Fruit fly (Drosophila melanogaster): ENCODE results near the gene CG17122.

Gene CG17122

DNA sequence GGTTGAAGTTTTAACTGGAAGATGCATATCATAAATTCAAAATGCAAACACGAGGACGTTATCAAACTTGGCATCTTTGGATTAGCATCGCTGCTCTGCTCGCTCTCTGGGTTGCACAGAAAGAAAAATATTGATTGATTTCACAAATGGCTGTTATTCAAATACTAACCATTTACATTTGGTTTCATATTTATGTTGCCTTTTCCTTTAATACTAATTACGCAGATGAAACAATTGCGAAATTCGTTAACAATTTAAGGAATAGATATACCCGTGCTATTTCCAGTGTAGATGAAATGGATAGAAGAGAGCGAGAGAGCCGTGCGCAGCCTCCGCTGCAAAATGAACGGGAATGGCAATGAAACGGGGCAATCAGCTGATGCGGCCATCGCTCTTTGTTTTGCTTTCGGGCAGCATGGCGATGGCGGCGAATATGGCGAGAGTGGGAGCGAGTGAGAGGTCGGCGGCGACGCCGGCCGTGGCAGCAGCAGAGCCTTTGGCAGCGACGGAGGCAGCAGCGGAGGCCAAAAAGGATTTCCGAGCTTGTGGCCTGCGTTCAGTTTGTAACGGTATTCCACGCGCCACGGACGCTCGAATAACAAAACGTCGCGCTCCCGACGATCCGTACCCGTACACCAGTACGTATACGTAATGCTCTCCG, 27.5 kb downstream of the CG17122 start, which contains the start of gene rdgC (continued):
- TF ChIP-seq aop (GFP tag; IDR thresholded peaks at IDR 0.05) (peak; percentile 78), zfh2 (GFP tag; optimal IDR thresholded peaks at IDR 0.05) (peak; percentile 93), corto (GFP tag; optimal IDR thresholded peaks at IDR 0.05) (peak; percentile 19), Ets65A (GFP tag) (peak; percentile 99), CG17359 (tag; optimal IDR thresholded peaks at IDR 0.05) (peak; percentile 98), CrebB (tag; optimal IDR thresholded peaks at IDR 0.05) (peak; percentile 95), CG11504 (tag; optimal IDR thresholded peaks at IDR 0.05) (peak; percentile 96), CG10209 (GFP tag; optimal IDR thresholded peaks at IDR 0.05) (peak; percentile 93), Dll (GFP tag; IDR thresholded peaks at IDR 0.05; ENCODE audit: partially characterized antibody) (no peak), gem (tag; optimal IDR thresholded peaks at IDR 0.05) (peak; percentile 97), zf30C (GFP tag; optimal IDR thresholded peaks at IDR 0.05) (peak; percentile 70), Dp (GFP tag; optimal IDR thresholded peaks at IDR 0.05) (no peak), HLH3B (GFP tag; IDR thresholded peaks at IDR 0.05) (peak; percentile 97), D19B (GFP tag; optimal IDR thresholded peaks at IDR 0.05) (peak; percentile 88), NC2β (GFP tag; optimal IDR thresholded peaks at IDR 0.05) (peak; percentile 93), CG33213 (GFP tag; optimal IDR thresholded peaks at IDR 0.05) (peak; percentile 94), CG9876 (GFP tag; optimal IDR thresholded peaks at IDR 0.05) (peak; percentile 92), HLH54F (GFP tag; optimal IDR thresholded peaks at IDR 0.05) (peak; percentile 94), Lpt (GFP tag; optimal IDR thresholded peaks at IDR 0.05) (no peak), Drgx (GFP tag; IDR thresholded peaks at IDR 0.05) (peak; percentile 94), kni (GFP tag; optimal IDR thresholded peaks at IDR 0.05) (no peak), CG7928 (GFP tag; optimal IDR thresholded peaks at IDR 0.05) (peak; percentile 77), CG17328 (GFP tag; IDR thresholded peaks at IDR 0.05) (peak; percentile 96), en (GFP tag; optimal IDR thresholded peaks at IDR 0.05) (peak; percentile 92), CG11696 (GFP tag; IDR thresholded peaks at IDR 0.05) (peak; percentile 86), CG4404 (GFP tag; IDR thresholded peaks at IDR 0.05) (peak; percentile 86), pan (optimal IDR thresholded peaks at IDR 0.05) (no peak), pan (GFP tag; optimal IDR thresholded peaks at IDR 0.05 in 1 of 2, IDR thresholded peaks at IDR 0.05 in 1 of 2) (peak in 1 of 2 experiments; percentile 98), cg (GFP tag; optimal IDR thresholded peaks at IDR 0.05) (no peak), CG43689 (GFP tag; IDR thresholded peaks at IDR 0.05) (peak; percentile 86), CG34376 (GFP tag; optimal IDR thresholded peaks at IDR 0.05) (peak; percentile 76), Tbp (GFP tag; optimal IDR thresholded peaks at IDR 0.05) (no peak), Deaf1 (tag; optimal IDR thresholded peaks at IDR 0.05) (peak; percentile 81), CG32532 (GFP tag; IDR thresholded peaks at IDR 0.05) (peak; percentile 97), Hr39 (optimal IDR thresholded peaks at IDR 0.05) (no peak), lilli (GFP tag; optimal IDR thresholded peaks at IDR 0.05) (peak; percentile 96), Neu2 (GFP tag; optimal IDR thresholded peaks at IDR 0.05; ENCODE audit: borderline replicate concordance) (peak; percentile 64), ara (GFP tag; IDR thresholded peaks at IDR 0.05) (peak; percentile 96), CG6765 (GFP tag; optimal IDR thresholded peaks at IDR 0.05) (peak; percentile 91), CG8478 (optimal IDR thresholded peaks at IDR 0.05) (no peak), sim (GFP tag; IDR thresholded peaks at IDR 0.05) (peak; percentile 89), tup (GFP tag; optimal IDR thresholded peaks at IDR 0.05) (peak; percentile 88), sqz (GFP tag; optimal IDR thresholded peaks at IDR 0.05) (peak; percentile 82), h (optimal IDR thresholded peaks at IDR 0.05) (no peak), ken (GFP tag; IDR thresholded peaks at IDR 0.05) (peak; percentile 94), CG17361 (GFP tag; IDR thresholded peaks at IDR 0.05) (peak; percentile 96), ac (GFP tag; optimal IDR thresholded peaks at IDR 0.05) (peak; percentile 22), jigr1 (GFP tag; IDR thresholded peaks at IDR 0.05) (peak; percentile 90), klu (GFP tag; IDR thresholded peaks at IDR 0.05) (peak; percentile 89), sisA (GFP tag; IDR thresholded peaks at IDR 0.05) (peak; percentile 95), knrl (GFP tag; IDR thresholded peaks at IDR 0.05; ENCODE audit: partially characterized antibody) (no peak), ab (GFP tag; optimal IDR thresholded peaks at IDR 0.05) (peak; percentile 33)

All from whole organism, embryonic.